Fruit fly (Drosophila melanogaster): ENCODE data around the gene CG42554.

The CG42554 gene

DNA sequence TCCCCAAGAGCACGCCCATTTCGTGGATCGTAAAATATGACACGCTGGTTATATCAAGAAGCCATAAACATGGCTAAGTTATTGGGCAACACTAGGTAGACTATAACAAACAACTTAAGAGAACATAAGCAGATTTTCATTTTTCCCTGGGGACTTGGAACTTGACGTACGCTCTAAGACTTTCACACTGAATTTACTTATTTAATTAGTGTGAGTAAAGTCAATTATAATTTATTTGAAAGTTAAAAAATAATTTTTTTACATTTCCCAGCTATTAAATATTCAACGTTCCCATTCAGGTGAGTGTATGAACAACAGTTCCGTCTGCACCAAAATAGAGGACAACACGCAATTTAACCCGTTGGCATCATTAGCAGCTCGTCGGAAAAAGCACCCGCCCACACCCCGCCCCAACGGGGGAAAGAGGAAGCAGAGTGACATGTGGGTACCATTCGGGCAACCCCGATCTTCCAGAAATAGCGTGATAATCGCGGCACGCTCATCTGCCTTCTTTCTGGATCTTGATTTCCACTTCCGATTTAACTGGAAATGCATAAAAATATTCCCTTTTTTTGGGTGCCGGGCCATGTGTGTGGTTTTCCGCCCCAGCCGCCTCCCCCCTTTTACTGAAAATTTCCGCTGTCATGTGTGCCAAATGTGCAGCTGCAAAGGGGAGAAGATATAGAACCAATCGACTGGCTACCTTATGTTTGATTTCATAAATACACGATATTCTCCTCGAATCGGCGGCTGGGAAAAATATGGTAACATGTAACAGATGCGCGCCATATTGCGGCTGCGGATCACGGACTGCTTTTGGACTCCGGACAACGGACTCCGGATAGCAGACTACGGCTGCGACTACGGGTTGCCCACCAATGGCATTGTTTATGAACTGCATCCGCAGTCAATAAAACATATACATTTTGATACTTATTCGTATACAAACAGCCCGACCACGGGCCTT is 20.0 kb upstream of the CG42554 start:
- TF ChIP-seq fd96Ca (GFP tag; IDR thresholded peaks at IDR 0.05) (no peak), CG15710 (tag; optimal IDR thresholded peaks at IDR 0.05) (no peak), CG8301 (tag; optimal IDR thresholded peaks at IDR 0.05) (no peak), CG8159 (tag; optimal IDR thresholded peaks at IDR 0.05) (no peak), CG4496 (GFP tag; IDR thresholded peaks at IDR 0.05) (0 out of 3 replicates have a peak, but pooled peaks have one; percentile 31)

DNA sequence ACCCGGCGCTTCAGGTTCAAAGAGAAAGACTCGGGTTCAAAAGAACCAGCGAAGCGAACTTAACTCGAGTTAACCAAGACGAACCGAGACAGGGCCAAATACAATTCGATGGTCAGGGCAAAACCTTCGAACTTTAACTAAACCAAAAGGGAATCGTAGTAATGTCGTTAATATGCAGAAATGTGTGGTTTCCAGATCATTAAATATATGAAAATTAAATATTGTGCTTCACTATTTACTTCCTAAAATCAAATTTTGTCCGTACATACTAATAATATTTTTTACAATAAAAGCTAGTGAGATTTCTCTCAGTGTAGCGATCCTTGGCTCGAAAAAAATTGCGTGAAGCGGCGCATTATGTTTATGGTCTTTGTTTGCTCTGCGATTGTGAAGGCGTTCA is 17.8 kb upstream of the CG42554 start:
- TF ChIP-seq CG8159 (tag; optimal IDR thresholded peaks at IDR 0.05), result peak; percentile 59
- no peak for TF ChIP-seq CG10348 (GFP tag; IDR thresholded peaks at IDR 0.05)
- no peak for TF ChIP-seq CG12605 (GFP tag; IDR thresholded peaks at IDR 0.05)
- no peak for TF ChIP-seq D1 (tag; optimal IDR thresholded peaks at IDR 0.05)
- no peak for TF ChIP-seq Ets98B (GFP tag; IDR thresholded peaks at IDR 0.05)
- TF ChIP-seq CG15710 (tag; optimal IDR thresholded peaks at IDR 0.05), result peak; percentile 41
- TF ChIP-seq CG4496 (GFP tag; IDR thresholded peaks at IDR 0.05), result no peak
- peak; percentile 38 for TF ChIP-seq CG9948 (tag; optimal IDR thresholded peaks at IDR 0.05)
- TF ChIP-seq CG8301 (tag; optimal IDR thresholded peaks at IDR 0.05), result no peak
- TF ChIP-seq CG17806 (tag; optimal IDR thresholded peaks at IDR 0.05), result peak; percentile 38
- no peak for TF ChIP-seq CG13204 (GFP tag; optimal IDR thresholded peaks at IDR 0.05)
- TF ChIP-seq Pif1B (GFP tag; optimal IDR thresholded peaks at IDR 0.05), result peak; percentile 46
- TF ChIP-seq gl (tag; optimal IDR thresholded peaks at IDR 0.05), result no peak
- TF ChIP-seq rn (GFP tag; IDR thresholded peaks at IDR 0.05), result no peak
- no peak for TF ChIP-seq fd96Ca (GFP tag; IDR thresholded peaks at IDR 0.05)
- TF ChIP-seq CG14655 (GFP tag; optimal IDR thresholded peaks at IDR 0.05), result no peak
- peak; percentile 63 for TF ChIP-seq Pif1A (GFP tag; optimal IDR thresholded peaks at IDR 0.05)
- TF ChIP-seq EcR (GFP tag; optimal IDR thresholded peaks at IDR 0.05), result no peak
- peak; percentile 42 for TF ChIP-seq CG34367 (tag; optimal IDR thresholded peaks at IDR 0.05)
- TF ChIP-seq Snoo (tag; optimal IDR thresholded peaks at IDR 0.05), result peak; percentile 22
- TF ChIP-seq CG32121 (GFP tag; IDR thresholded peaks at IDR 0.05), result no peak

DNA sequence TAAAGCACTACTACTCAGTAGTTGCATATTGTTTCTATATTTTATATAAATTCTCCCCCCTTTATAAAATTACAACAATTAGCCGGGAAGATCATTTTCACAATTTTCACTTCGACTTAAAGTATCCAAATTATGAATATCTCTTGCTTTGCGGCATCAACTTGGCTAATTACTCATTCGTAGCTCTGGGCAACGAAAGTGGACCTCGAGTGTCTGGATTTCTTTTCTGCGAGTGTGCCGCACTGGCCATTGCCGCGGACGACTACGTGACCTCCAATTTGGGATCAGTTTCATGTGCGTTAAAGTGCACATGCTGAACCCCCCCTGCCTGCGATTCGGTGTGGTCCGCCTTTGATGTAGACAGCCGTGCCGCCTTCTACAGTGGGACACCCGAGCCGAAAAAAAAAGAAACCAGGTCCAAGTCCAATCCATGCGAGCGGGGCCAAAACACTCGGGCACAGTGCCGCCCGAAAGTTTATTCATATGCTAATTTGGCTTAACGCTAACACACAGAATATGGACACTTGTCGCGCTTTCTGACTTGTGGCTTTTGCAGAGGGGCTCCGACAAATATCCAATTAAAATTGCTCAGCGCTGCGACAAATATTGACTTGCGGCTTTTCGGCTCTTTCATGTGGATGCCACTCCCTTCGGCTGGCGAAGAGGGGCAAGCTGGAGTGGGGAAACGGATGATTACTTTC is 16.9 kb upstream of the CG42554 start:
- TF ChIP-seq Pif1A (GFP tag; optimal IDR thresholded peaks at IDR 0.05) (peak; percentile 61), CG32121 (GFP tag; IDR thresholded peaks at IDR 0.05) (peak; percentile 10), CG13204 (GFP tag; optimal IDR thresholded peaks at IDR 0.05) (no peak), Ets98B (GFP tag; IDR thresholded peaks at IDR 0.05) (peak; percentile 25; the same call in 1 of the 2 replicates), CG12605 (GFP tag; IDR thresholded peaks at IDR 0.05) (no peak), CG15710 (tag; optimal IDR thresholded peaks at IDR 0.05) (peak; percentile 43), CG8301 (tag; optimal IDR thresholded peaks at IDR 0.05) (peak; percentile 14), CG17806 (tag; optimal IDR thresholded peaks at IDR 0.05) (peak; percentile 24), CG14655 (GFP tag; optimal IDR thresholded peaks at IDR 0.05) (peak; percentile 10), gl (tag; optimal IDR thresholded peaks at IDR 0.05) (no peak), CG4496 (GFP tag; IDR thresholded peaks at IDR 0.05) (no peak; the same call in 2 of the 3 replicates), rn (GFP tag; IDR thresholded peaks at IDR 0.05) (no peak), CG9948 (tag; optimal IDR thresholded peaks at IDR 0.05) (peak; percentile 20), fd96Ca (GFP tag; IDR thresholded peaks at IDR 0.05) (peak; percentile 39; the same call in 1 of the 3 replicates), CG34367 (tag; optimal IDR thresholded peaks at IDR 0.05) (peak; percentile 17), CG8159 (tag; optimal IDR thresholded peaks at IDR 0.05) (peak; percentile 61), Pif1B (GFP tag; optimal IDR thresholded peaks at IDR 0.05) (peak; percentile 41), CG10348 (GFP tag; IDR thresholded peaks at IDR 0.05) (peak; percentile 31; the same call in 1 of the 2 replicates), D1 (tag; optimal IDR thresholded peaks at IDR 0.05) (no peak), EcR (GFP tag; optimal IDR thresholded peaks at IDR 0.05) (no peak), Snoo (tag; optimal IDR thresholded peaks at IDR 0.05) (peak; percentile 58)

DNA sequence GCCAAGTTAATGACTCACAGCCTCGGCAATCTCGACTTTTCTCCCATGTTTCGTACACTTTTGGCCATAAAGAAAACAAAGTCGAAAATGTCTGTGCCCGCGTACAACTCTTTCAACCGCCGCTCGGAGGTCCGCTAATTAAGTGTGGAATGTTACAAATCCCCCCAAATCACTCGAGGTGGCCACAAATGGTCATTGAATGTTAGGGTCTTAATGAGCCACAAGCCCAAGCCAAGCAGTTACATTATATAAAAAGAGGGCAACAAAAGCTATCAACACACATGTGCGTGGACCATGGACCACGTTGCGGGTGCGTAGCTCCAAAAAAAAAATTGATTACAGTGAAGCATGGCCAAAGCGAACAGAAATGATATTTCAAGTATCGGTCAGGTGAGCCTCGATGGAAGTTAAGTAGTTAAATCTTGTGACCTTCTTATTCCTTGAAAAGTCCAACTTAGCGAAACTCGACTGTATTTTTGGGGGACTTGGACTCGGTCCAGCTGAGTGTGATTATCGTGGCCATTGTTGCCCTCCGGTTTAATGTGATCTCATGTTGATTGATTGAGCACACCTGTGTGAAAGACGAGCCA is 16.1 kb upstream of the CG42554 start:
- TF ChIP-seq CG4496 (GFP tag; IDR thresholded peaks at IDR 0.05), result peak; percentile 71
- TF ChIP-seq CG9948 (tag; optimal IDR thresholded peaks at IDR 0.05), result no peak
- peak; percentile 16 for TF ChIP-seq CG17806 (tag; optimal IDR thresholded peaks at IDR 0.05)
- peak; percentile 1 for TF ChIP-seq CG8301 (tag; optimal IDR thresholded peaks at IDR 0.05)
- no peak for TF ChIP-seq CG14655 (GFP tag; optimal IDR thresholded peaks at IDR 0.05)
- TF ChIP-seq Pif1B (GFP tag; optimal IDR thresholded peaks at IDR 0.05), result peak; percentile 56
- TF ChIP-seq CG12605 (GFP tag; IDR thresholded peaks at IDR 0.05), result no peak
- peak; percentile 55 for TF ChIP-seq Ets98B (GFP tag; IDR thresholded peaks at IDR 0.05)
- peak; percentile 51; the same call in 1 of the 2 replicates for TF ChIP-seq rn (GFP tag; IDR thresholded peaks at IDR 0.05)
- peak; percentile 33 for TF ChIP-seq Pif1A (GFP tag; optimal IDR thresholded peaks at IDR 0.05)
- TF ChIP-seq CG15710 (tag; optimal IDR thresholded peaks at IDR 0.05), result peak; percentile 3
- no peak for TF ChIP-seq gl (tag; optimal IDR thresholded peaks at IDR 0.05)
- no peak for TF ChIP-seq CG8159 (tag; optimal IDR thresholded peaks at IDR 0.05)
- no peak for TF ChIP-seq CG34367 (tag; optimal IDR thresholded peaks at IDR 0.05)
- no peak for TF ChIP-seq CG10348 (GFP tag; IDR thresholded peaks at IDR 0.05)
- TF ChIP-seq CG13204 (GFP tag; optimal IDR thresholded peaks at IDR 0.05), result no peak
- no peak for TF ChIP-seq EcR (GFP tag; optimal IDR thresholded peaks at IDR 0.05)
- 0 out of 2 replicates have a peak, but pooled peaks have one; percentile 23 for TF ChIP-seq CG32121 (GFP tag; IDR thresholded peaks at IDR 0.05)
- TF ChIP-seq fd96Ca (GFP tag; IDR thresholded peaks at IDR 0.05), result peak; percentile 57; the same call in 1 of the 3 replicates
- no peak for TF ChIP-seq D1 (tag; optimal IDR thresholded peaks at IDR 0.05)
- TF ChIP-seq Snoo (tag; optimal IDR thresholded peaks at IDR 0.05), result peak; percentile 67

Data from whole organism, pupa.